Comparison of ENCODE assay signal across 1 fruit fly cellular context in the genomic region with DNA sequence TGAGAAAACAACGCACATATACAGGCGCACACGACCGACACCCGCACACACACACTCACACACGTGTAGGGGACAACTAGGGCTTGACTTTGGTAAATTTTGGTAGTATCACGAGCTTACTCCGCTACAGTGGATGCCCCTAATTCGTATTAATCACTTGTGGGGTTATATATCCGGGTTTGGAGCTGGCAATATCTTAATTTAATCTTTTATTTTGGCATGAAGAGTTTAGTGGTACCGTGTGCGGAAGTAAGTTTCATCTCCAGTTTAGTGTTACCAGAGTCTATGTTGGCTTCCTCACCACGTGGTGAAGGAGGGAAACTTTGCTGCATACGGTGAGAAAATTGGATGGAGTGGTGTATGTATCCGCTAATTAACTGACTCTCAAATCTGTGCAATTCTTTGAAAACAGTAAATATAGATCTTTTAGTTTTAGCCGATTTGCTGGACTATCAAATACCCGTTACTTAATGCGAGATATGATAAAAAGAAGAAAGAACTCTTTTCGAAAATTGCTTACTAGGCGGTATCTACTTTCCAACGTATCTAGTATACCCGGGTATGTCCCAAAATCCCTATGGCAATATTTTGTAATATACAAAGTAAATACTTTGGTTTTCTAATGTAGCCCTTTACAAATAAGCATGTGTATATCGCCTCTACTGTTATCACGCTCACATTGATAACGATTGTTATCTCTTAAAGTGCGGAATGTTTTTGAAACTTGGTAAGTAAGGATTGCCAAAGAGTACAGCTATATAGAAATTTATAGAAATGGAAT.
TF ChIP-seq lines count a peak whose summit lies in the region.

A gene (minus strand): TSS at position 263 of the 781 bp plus-strand sequence.
A gene (plus strand): TSS at position 491 of the 781 bp plus-strand sequence.

TF ChIP-seq in whole organism, embryonic, 481 proteins besides CTCF, POLR2A, EP300 and RAD21 (continued from another document and continues in another):
- peak in 1 of 2 experiments; percentile 11 for TF ChIP-seq tll (GFP tag; optimal IDR thresholded peaks at IDR 0.05; lab: Kevin White, UChicago)
- peak; percentile 63 for TF ChIP-seq CG1792 (GFP tag; optimal IDR thresholded peaks at IDR 0.05; lab: Kevin White, UChicago)
- no peak for TF ChIP-seq kay (GFP tag; optimal IDR thresholded peaks at IDR 0.05; lab: Kevin White, UChicago)
- peak; percentile 14 to 52 for TF ChIP-seq chif (GFP tag; optimal IDR thresholded peaks at IDR 0.05; lab: Kevin White, UChicago)
- no peak for TF ChIP-seq unpg (GFP tag; optimal IDR thresholded peaks at IDR 0.05; lab: Kevin White, UChicago)
- no peak for TF ChIP-seq inv (GFP tag; IDR thresholded peaks at IDR 0.05; lab: Robert Waterston, UW; ENCODE audit: partially characterized antibody)
- peak; percentile 64; the same call in 1 of the 2 replicates for TF ChIP-seq onecut (GFP tag; IDR thresholded peaks at IDR 0.05; lab: Robert Waterston, UW)
- TF ChIP-seq TFAM (GFP tag; optimal IDR thresholded peaks at IDR 0.05; lab: Kevin White, UChicago), result no peak
- TF ChIP-seq twi (tag; optimal IDR thresholded peaks at IDR 0.05; lab: Kevin White, UChicago), result peak; percentile 35
- no peak; the same call in 1 of the 2 replicates for TF ChIP-seq GATAe (GFP tag; conservative IDR thresholded peaks at IDR 0.05; lab: Robert Waterston, UW)
- TF ChIP-seq Dip3 (GFP tag; optimal IDR thresholded peaks at IDR 0.05; lab: Kevin White, UChicago), result peak; percentile 51
- TF ChIP-seq sob (GFP tag; IDR thresholded peaks at IDR 0.05; lab: Robert Waterston, UW), result peak; percentile 61
- TF ChIP-seq NC2β (GFP tag; optimal IDR thresholded peaks at IDR 0.05; lab: Kevin White, UChicago), result peak; percentile 88
- peak; percentile 22 for TF ChIP-seq NK7.1 (GFP tag; optimal IDR thresholded peaks at IDR 0.05; lab: Kevin White, UChicago)
- peak; percentile 86 for TF ChIP-seq Ets97D (GFP tag; optimal IDR thresholded peaks at IDR 0.05; lab: Kevin White, UChicago)
- TF ChIP-seq bbx (GFP tag; IDR thresholded peaks at IDR 0.05; lab: Robert Waterston, UW; ENCODE audit: partially characterized antibody), result peak; percentile 43
- TF ChIP-seq CG10267 (tag; optimal IDR thresholded peaks at IDR 0.05; lab: Kevin White, UChicago), result peak; percentile 46
- TF ChIP-seq h (optimal IDR thresholded peaks at IDR 0.05; lab: Kevin White, UChicago), result no peak
- TF ChIP-seq CG13123 (GFP tag; optimal IDR thresholded peaks at IDR 0.05; lab: Kevin White, UChicago), result peak; percentile 81
- peak; percentile 96 for TF ChIP-seq pita (GFP tag; optimal IDR thresholded peaks at IDR 0.05; lab: Kevin White, UChicago)
- no peak for TF ChIP-seq CG3065 (GFP tag; optimal IDR thresholded peaks at IDR 0.05; lab: Kevin White, UChicago)
- TF ChIP-seq nau (GFP tag; optimal IDR thresholded peaks at IDR 0.05; lab: Kevin White, UChicago), result no peak
- TF ChIP-seq hth (optimal IDR thresholded peaks at IDR 0.05; lab: Kevin White, UChicago), result no peak
- no peak for TF ChIP-seq CG7556 (GFP tag; optimal IDR thresholded peaks at IDR 0.05; lab: Kevin White, UChicago)
- no peak for TF ChIP-seq Lim3 (GFP tag; IDR thresholded peaks at IDR 0.05; lab: Robert Waterston, UW)
- TF ChIP-seq CG12659 (GFP tag; optimal IDR thresholded peaks at IDR 0.05; lab: Kevin White, UChicago), result peak; percentile 58
- no peak for TF ChIP-seq CG18262 (tag; optimal IDR thresholded peaks at IDR 0.05; lab: Kevin White, UChicago)
- no peak for TF ChIP-seq CG10274 (GFP tag; optimal IDR thresholded peaks at IDR 0.05; lab: Kevin White, UChicago)
- TF ChIP-seq CG34224 (GFP tag; IDR thresholded peaks at IDR 0.05; lab: Robert Waterston, UW; ENCODE audit: partially characterized antibody), result no peak; the same call in 2 of the 3 replicates
- TF ChIP-seq Lhr (GFP tag; optimal IDR thresholded peaks at IDR 0.05; lab: Kevin White, UChicago), result peak; percentile 87
- TF ChIP-seq pnt (GFP tag; optimal IDR thresholded peaks at IDR 0.05; lab: Kevin White, UChicago), result no peak
- peak; percentile 82 for TF ChIP-seq sens (GFP tag; lab: Kevin White, UChicago)
- peak; percentile 69 for TF ChIP-seq CG3838 (GFP tag; optimal IDR thresholded peaks at IDR 0.05; lab: Kevin White, UChicago)
- TF ChIP-seq Kr (GFP tag; optimal IDR thresholded peaks at IDR 0.05; lab: Kevin White, UChicago), result no peak
- peak; percentile 77 for TF ChIP-seq CG17912 (GFP tag; optimal IDR thresholded peaks at IDR 0.05; lab: Kevin White, UChicago)
- TF ChIP-seq br (optimal IDR thresholded peaks at IDR 0.05; lab: Kevin White, UChicago), result no peak
- peak; percentile 78 for TF ChIP-seq shn (GFP tag; optimal IDR thresholded peaks at IDR 0.05; lab: Kevin White, UChicago)
- no peak for TF ChIP-seq aop (GFP tag; IDR thresholded peaks at IDR 0.05; lab: Robert Waterston, UW)
- TF ChIP-seq CoRest (tag; optimal IDR thresholded peaks at IDR 0.05; lab: Kevin White, UChicago), result peak; percentile 24
- TF ChIP-seq CG2202 (tag; optimal IDR thresholded peaks at IDR 0.05; lab: Kevin White, UChicago), result peak; percentile 68
- no peak for TF ChIP-seq CG7839 (tag; optimal IDR thresholded peaks at IDR 0.05; lab: Kevin White, UChicago)
- TF ChIP-seq CG15696 (tag; optimal IDR thresholded peaks at IDR 0.05; lab: Kevin White, UChicago), result peak; percentile 82
- TF ChIP-seq bowl (GFP tag; IDR thresholded peaks at IDR 0.05; lab: Robert Waterston, UW), result peak; percentile 32; the same call in 1 of the 2 replicates
- peak; percentile 60 for TF ChIP-seq sqz (GFP tag; optimal IDR thresholded peaks at IDR 0.05; lab: Kevin White, UChicago)
- TF ChIP-seq CG10462 (GFP tag; optimal IDR thresholded peaks at IDR 0.05; lab: Kevin White, UChicago), result no peak
- peak; percentile 19 for TF ChIP-seq CG2712 (tag; optimal IDR thresholded peaks at IDR 0.05; lab: Kevin White, UChicago)
- TF ChIP-seq CG32772 (GFP tag; IDR thresholded peaks at IDR 0.05; lab: Robert Waterston, UW), result no peak
- peak; percentile 4 for TF ChIP-seq Mad (GFP tag; optimal IDR thresholded peaks at IDR 0.05; lab: Kevin White, UChicago)
- TF ChIP-seq so (GFP tag; IDR thresholded peaks at IDR 0.05; lab: Robert Waterston, UW), result no peak; the same call in 2 of the 3 replicates
- TF ChIP-seq ci (GFP tag; IDR thresholded peaks at IDR 0.05; lab: Robert Waterston, UW), result peak; percentile 85; the same call in 2 of the 3 replicates
- peak; percentile 50 for TF ChIP-seq YL-1 (GFP tag; optimal IDR thresholded peaks at IDR 0.05; lab: Kevin White, UChicago)
- no peak for TF ChIP-seq usp (GFP tag; optimal IDR thresholded peaks at IDR 0.05; lab: Kevin White, UChicago)
- TF ChIP-seq MTF-1 (GFP tag; optimal IDR thresholded peaks at IDR 0.05; lab: Kevin White, UChicago; ENCODE audit: borderline replicate concordance), result peak; percentile 69
- TF ChIP-seq CG9437 (GFP tag; optimal IDR thresholded peaks at IDR 0.05; lab: Kevin White, UChicago), result no peak
- TF ChIP-seq CG12299 (tag; optimal IDR thresholded peaks at IDR 0.05; lab: Kevin White, UChicago), result no peak
- TF ChIP-seq dpn (GFP tag; optimal IDR thresholded peaks at IDR 0.05; lab: Kevin White, UChicago), result peak; percentile 18 to 42
- TF ChIP-seq CG17612 (GFP tag; IDR thresholded peaks at IDR 0.05; lab: Robert Waterston, UW), result no peak
- peak; percentile 60 for TF ChIP-seq CG13424 (tag; optimal IDR thresholded peaks at IDR 0.05; lab: Kevin White, UChicago)
- TF ChIP-seq Opbp (GFP tag; IDR thresholded peaks at IDR 0.05; lab: Robert Waterston, UW; ENCODE audit: partially characterized antibody), result 0 out of 3 replicates have a peak, but pooled peaks have one; percentile 5
- TF ChIP-seq CG7987 (GFP tag; optimal IDR thresholded peaks at IDR 0.05; lab: Kevin White, UChicago), result peak; percentile 80
- peak; percentile 20 for TF ChIP-seq Antp (GFP tag; optimal IDR thresholded peaks at IDR 0.05; lab: Kevin White, UChicago)
- no peak for TF ChIP-seq lbe (GFP tag; optimal IDR thresholded peaks at IDR 0.05; lab: Kevin White, UChicago)
- peak; percentile 26; the same call in 1 of the 2 replicates for TF ChIP-seq CG9215 (GFP tag; IDR thresholded peaks at IDR 0.05; lab: Robert Waterston, UW)
- peak; percentile 11 for TF ChIP-seq gem (tag; optimal IDR thresholded peaks at IDR 0.05; lab: Kevin White, UChicago)
- TF ChIP-seq CG8478 (optimal IDR thresholded peaks at IDR 0.05; lab: Kevin White, UChicago), result peak; percentile 86
- peak; percentile 54 for TF ChIP-seq CG30431 (GFP tag; optimal IDR thresholded peaks at IDR 0.05; lab: Kevin White, UChicago)
- peak; percentile 65 for TF ChIP-seq ewg (GFP tag; optimal IDR thresholded peaks at IDR 0.05; lab: Kevin White, UChicago)
- TF ChIP-seq Sox102F (GFP tag; optimal IDR thresholded peaks at IDR 0.05; lab: Kevin White, UChicago), result peak; percentile 43
- peak; percentile 79 for TF ChIP-seq CG11398 (GFP tag; optimal IDR thresholded peaks at IDR 0.05; lab: Kevin White, UChicago)
- peak; percentile 88 for TF ChIP-seq mirr (GFP tag; optimal IDR thresholded peaks at IDR 0.05; lab: Kevin White, UChicago)
- peak; percentile 85 for TF ChIP-seq CG9797 (GFP tag; optimal IDR thresholded peaks at IDR 0.05; lab: Kevin White, UChicago)
- TF ChIP-seq bab2 (GFP tag; optimal IDR thresholded peaks at IDR 0.05; lab: Kevin White, UChicago), result peak; percentile 89
- peak; percentile 87 for TF ChIP-seq pzg (GFP tag; optimal IDR thresholded peaks at IDR 0.05; lab: Kevin White, UChicago)
- TF ChIP-seq CG2129 (GFP tag; IDR thresholded peaks at IDR 0.05; lab: Robert Waterston, UW; ENCODE audit: partially characterized antibody), result no peak
- TF ChIP-seq zfh1 (GFP tag; IDR thresholded peaks at IDR 0.05; lab: Robert Waterston, UW), result no peak
- TF ChIP-seq ems (GFP tag; optimal IDR thresholded peaks at IDR 0.05; lab: Kevin White, UChicago), result peak; percentile 21
- TF ChIP-seq grn (GFP tag; optimal IDR thresholded peaks at IDR 0.05; lab: Kevin White, UChicago), result no peak
- peak; percentile 78 for TF ChIP-seq CG2120 (GFP tag; optimal IDR thresholded peaks at IDR 0.05; lab: Kevin White, UChicago)
- peak; percentile 41 for TF ChIP-seq en (GFP tag; optimal IDR thresholded peaks at IDR 0.05; lab: Kevin White, UChicago)
- no peak for TF ChIP-seq Max (GFP tag; optimal IDR thresholded peaks at IDR 0.05; lab: Kevin White, UChicago)
- peak; percentile 77 for TF ChIP-seq fd64A (GFP tag; optimal IDR thresholded peaks at IDR 0.05; lab: Kevin White, UChicago)
- TF ChIP-seq pan (optimal IDR thresholded peaks at IDR 0.05; lab: Kevin White, UChicago), result no peak
- peak in 1 of 2 experiments; percentile 28 for TF ChIP-seq pan (GFP tag; optimal IDR thresholded peaks at IDR 0.05 in 1 of 2, IDR thresholded peaks at IDR 0.05 in 1 of 2)
- peak in 1 of 2 experiments; percentile 58 for TF ChIP-seq bsh (GFP tag; optimal IDR thresholded peaks at IDR 0.05; lab: Kevin White, UChicago)
- peak; percentile 15 for TF ChIP-seq Tbp (GFP tag; optimal IDR thresholded peaks at IDR 0.05; lab: Kevin White, UChicago)
- no peak for TF ChIP-seq run (tag; optimal IDR thresholded peaks at IDR 0.05; lab: Kevin White, UChicago)
- TF ChIP-seq sisA (GFP tag; IDR thresholded peaks at IDR 0.05; lab: Robert Waterston, UW), result 0 out of 2 replicates have a peak, but pooled peaks have one; percentile 13
- peak; percentile 36 for TF ChIP-seq CG7372 (GFP tag; IDR thresholded peaks at IDR 0.05; lab: Robert Waterston, UW)
- TF ChIP-seq Dll (GFP tag; IDR thresholded peaks at IDR 0.05; lab: Robert Waterston, UW; ENCODE audit: partially characterized antibody), result peak; percentile 61; the same call in 2 of the 4 replicates
- peak; percentile 66 for TF ChIP-seq Dp (GFP tag; optimal IDR thresholded peaks at IDR 0.05; lab: Kevin White, UChicago)
- TF ChIP-seq maf-S (GFP tag; optimal IDR thresholded peaks at IDR 0.05; lab: Kevin White, UChicago), result no peak
- TF ChIP-seq Sry-β (GFP tag; optimal IDR thresholded peaks at IDR 0.05; lab: Kevin White, UChicago), result no peak
- peak; percentile 56 for TF ChIP-seq CG7928 (GFP tag; optimal IDR thresholded peaks at IDR 0.05; lab: Kevin White, UChicago)
- peak; percentile 15 for TF ChIP-seq yki (optimal IDR thresholded peaks at IDR 0.05; lab: Kevin White, UChicago)
- no peak for TF ChIP-seq Optix (GFP tag; IDR thresholded peaks at IDR 0.05; lab: Robert Waterston, UW)
- peak; percentile 40; the same call in 1 of the 2 replicates for TF ChIP-seq unc-4 (GFP tag; IDR thresholded peaks at IDR 0.05; lab: Robert Waterston, UW; ENCODE audit: partially characterized antibody)
- peak in 1 of 2 experiments; percentile 57 for TF ChIP-seq Hr51 (GFP tag; optimal IDR thresholded peaks at IDR 0.05; lab: Kevin White, UChicago)
- TF ChIP-seq hkb (optimal IDR thresholded peaks at IDR 0.05; lab: Kevin White, UChicago), result peak; percentile 27
- TF ChIP-seq hkb (GFP tag; IDR thresholded peaks at IDR 0.05; lab: Robert Waterston, UW), result no peak; the same call in none of the 2 replicates
- TF ChIP-seq Med (GFP tag; lab: Kevin White, UChicago), result peak; percentile 72
- TF ChIP-seq CG8924 (tag; optimal IDR thresholded peaks at IDR 0.05; lab: Kevin White, UChicago), result no peak
- TF ChIP-seq zen2 (GFP tag; IDR thresholded peaks at IDR 0.05; lab: Robert Waterston, UW; ENCODE audit: partially characterized antibody), result no peak; the same call in 2 of the 3 replicates
- no peak for TF ChIP-seq hb (GFP tag; IDR thresholded peaks at IDR 0.05; lab: Robert Waterston, UW; ENCODE audit: partially characterized antibody)
- peak; percentile 45 for TF ChIP-seq CG4854 (GFP tag; optimal IDR thresholded peaks at IDR 0.05; lab: Kevin White, UChicago)
- peak; percentile 18 for TF ChIP-seq bigmax (GFP tag; optimal IDR thresholded peaks at IDR 0.05; lab: Kevin White, UChicago)
- no peak for TF ChIP-seq ken (GFP tag; IDR thresholded peaks at IDR 0.05; lab: Robert Waterston, UW)
- no peak for TF ChIP-seq Dfd (GFP tag; optimal IDR thresholded peaks at IDR 0.05; lab: Kevin White, UChicago)
- TF ChIP-seq odd (GFP tag; optimal IDR thresholded peaks at IDR 0.05; lab: Kevin White, UChicago), result peak; percentile 43
- TF ChIP-seq CG31224 (GFP tag; IDR thresholded peaks at IDR 0.05; lab: Robert Waterston, UW), result no peak
- TF ChIP-seq sens-2 (GFP tag; IDR thresholded peaks at IDR 0.05; lab: Robert Waterston, UW), result peak; percentile 60
- peak; percentile 71 for TF ChIP-seq CG10431 (GFP tag; optimal IDR thresholded peaks at IDR 0.05; lab: Kevin White, UChicago)
- TF ChIP-seq CG1529 (GFP tag; optimal IDR thresholded peaks at IDR 0.05; lab: Kevin White, UChicago), result peak; percentile 67
- TF ChIP-seq Oaz (GFP tag; IDR thresholded peaks at IDR 0.05; lab: Robert Waterston, UW), result 0 out of 2 replicates have a peak, but pooled peaks have one; percentile 7
- TF ChIP-seq CG30403 (GFP tag; optimal IDR thresholded peaks at IDR 0.05; lab: Kevin White, UChicago), result peak; percentile 6
- TF ChIP-seq CG1602 (GFP tag; optimal IDR thresholded peaks at IDR 0.05; lab: Kevin White, UChicago), result peak; percentile 39
- TF ChIP-seq bcd (GFP tag; optimal IDR thresholded peaks at IDR 0.05; lab: Kevin White, UChicago), result peak; percentile 49
- no peak for TF ChIP-seq nerfin-2 (GFP tag; IDR thresholded peaks at IDR 0.05; lab: Robert Waterston, UW; ENCODE audit: partially characterized antibody)
- TF ChIP-seq tgo (GFP tag; IDR thresholded peaks at IDR 0.05; lab: Robert Waterston, UW), result peak; percentile 36; the same call in 2 of the 3 replicates
